Worm (Caenorhabditis elegans) whole organism, L4 larva: ENCODE results near the gene F59B2.13.

ENCODE experiments used
- F44E2.7 ChIP-seq: fragments of 200-800 bp; sonication (Bioruptor generic); IDR thresholded peaks from 2 replicates; pipeline ENCODE4 v2.1.2; 2022; ENCODE audit warnings: missing genetic modification characterization, missing compliant biosample characterization
- T20F7.1 ChIP-seq: fragments of 200-800 bp; sonication (Bioruptor generic); optimal IDR thresholded peaks from 2 replicates; lab custom pipeline; 2018; ENCODE audit warnings: mild to moderate bottlenecking, missing genetic modification characterization, missing compliant biosample characterization
- T26A8.4 ChIP-seq: fragments of 200-800 bp; sonication (Bioruptor generic); IDR thresholded peaks from 2 replicates; pipeline ENCODE4 v1.3.6; 2022; ENCODE audit warnings: missing genetic modification characterization, missing compliant biosample characterization
- Y105C5A.15 ChIP-seq: fragments of 200-800 bp; sonication (Bioruptor generic); IDR thresholded peaks from 2 replicates; pipeline ENCODE4 v1.3.6; 2022; ENCODE audit warnings: missing genetic modification characterization, missing compliant biosample characterization
- Y75B8A.6 ChIP-seq: fragments of 200-800 bp; sonication (Bioruptor generic); IDR thresholded peaks from 2 replicates; pipeline ENCODE4 v1.3.6; 2022; ENCODE audit warnings: missing genetic modification reagents, missing genetic modification characterization, missing compliant biosample characterization
- ZK337.2 ChIP-seq: fragments of 200-800 bp; sonication (Bioruptor generic); IDR thresholded peaks from 2 replicates; pipeline ENCODE4 v1.3.6; 2022; ENCODE audit warnings: missing genetic modification reagents, missing genetic modification characterization, missing compliant biosample characterization
- ZK546.5 ChIP-seq, 2 experiments: sonication (generic microtip); optimal IDR thresholded peaks; 2 replicates each; lab custom pipeline; 2017; ENCODE audit warnings: missing biosample characterization in 2 of 2, missing genetic modification characterization in 2 of 2
- ceh-20 ChIP-seq: fragments of 200-800 bp; sonication (Bioruptor generic); IDR thresholded peaks from 2 replicates; pipeline ENCODE4 v1.3.6; 2022; ENCODE audit warnings: missing genetic modification reagents, missing genetic modification characterization, missing compliant biosample characterization
- ceh-62 ChIP-seq: sonication (generic microtip); optimal IDR thresholded peaks from 2 replicates; lab custom pipeline; 2017; ENCODE audit warnings: missing biosample characterization, missing genetic modification characterization
- ctbp-1 ChIP-seq: fragments of 200-800 bp; sonication (Bioruptor generic); IDR thresholded peaks from 2 replicates; pipeline ENCODE4 v1.3.6; 2022; ENCODE audit warnings: missing genetic modification reagents, missing genetic modification characterization, missing compliant biosample characterization
- daf-16 ChIP-seq, 3 experiments: sonication (generic microtip); optimal IDR thresholded peaks; 2 replicates each; lab custom pipeline; 2016 to 2017; ENCODE audit warnings: missing genetic modification characterization in 3 of 3, missing genetic modification reagents in 3 of 3, mild to moderate bottlenecking in 2 of 3, missing compliant biosample characterization in 2 of 3, missing biosample characterization in 1 of 3, moderate library complexity in 1 of 3
- dmd-6 ChIP-seq: fragments of 200-800 bp; sonication (Bioruptor generic); IDR thresholded peaks from 2 replicates; pipeline ENCODE4 v1.3.6; 2022; ENCODE audit warnings: missing genetic modification reagents, missing genetic modification characterization, missing compliant biosample characterization
- dmd-8 ChIP-seq: fragments of 200-800 bp; sonication (Bioruptor generic); IDR thresholded peaks from 2 replicates; pipeline ENCODE4 v1.3.6; 2022; ENCODE audit warnings: missing genetic modification characterization, missing compliant biosample characterization
- dmd-9 ChIP-seq: fragments of 200-800 bp; sonication (Bioruptor generic); IDR thresholded peaks from 2 replicates; pipeline ENCODE4 v1.3.6; 2022; ENCODE audit warnings: missing genetic modification reagents, missing genetic modification characterization, missing compliant biosample characterization
- dpl-1 ChIP-seq: fragments of 150-350 bp; optimal IDR thresholded peaks from 2 replicates; lab custom pipeline; 2014; ENCODE audit warnings: missing biosample characterization, missing genetic modification reagents, missing genetic modification characterization
- dve-1 ChIP-seq: sonication (generic microtip); optimal IDR thresholded peaks from 2 replicates; lab custom pipeline; 2017; ENCODE audit warnings: antibody characterized with exemption, mild to moderate bottlenecking, missing genetic modification characterization, missing compliant biosample characterization; ENCODE audit not compliant: insufficient read depth
- hif-1 ChIP-seq, 2 experiments: sonication (generic microtip); optimal IDR thresholded peaks; 2 replicates each; lab custom pipeline; 2016 to 2017; ENCODE audit warnings: missing compliant biosample characterization in 2 of 2, missing genetic modification characterization in 2 of 2, missing genetic modification reagents in 2 of 2, missing genotype in 2 of 2, mild to moderate bottlenecking in 1 of 2
- hlh-30 ChIP-seq: sonication (generic microtip); optimal IDR thresholded peaks from 2 replicates; lab custom pipeline; 2017; ENCODE audit warnings: antibody characterized with exemption, mild to moderate bottlenecking, missing genetic modification characterization, missing compliant biosample characterization; ENCODE audit not compliant: insufficient read depth
- hmg-1.1 ChIP-seq: fragments of 200-800 bp; sonication (Bioruptor generic); IDR thresholded peaks from 2 replicates; pipeline ENCODE4 v1.3.6; 2022; ENCODE audit warnings: missing genetic modification reagents, missing genetic modification characterization, missing compliant biosample characterization
- lim-7 ChIP-seq: fragments of 200-800 bp; sonication (Bioruptor generic); IDR thresholded peaks from 2 replicates; pipeline ENCODE4 v1.3.6; 2022; ENCODE audit warnings: missing genetic modification characterization, missing compliant biosample characterization
- lin-1 ChIP-seq: fragments of 200-800 bp; sonication (Bioruptor generic); IDR thresholded peaks from 2 replicates; pipeline ENCODE4 v1.3.6; 2022; ENCODE audit warnings: missing genetic modification reagents, missing genetic modification characterization, missing compliant biosample characterization
- lin-13 ChIP-seq: fragments of 150-350 bp; optimal IDR thresholded peaks from 2 replicates; lab custom pipeline; 2014; ENCODE audit warnings: missing biosample characterization, missing genetic modification reagents, missing genetic modification characterization
- lin-38 ChIP-seq: fragments of 200-800 bp; sonication (Bioruptor generic); IDR thresholded peaks from 2 replicates; pipeline ENCODE4 v1.3.6; 2022; ENCODE audit warnings: missing genetic modification reagents, missing genetic modification characterization, missing compliant biosample characterization
- lir-3 ChIP-seq: sonication (generic microtip); optimal IDR thresholded peaks from 2 replicates; lab custom pipeline; 2016; ENCODE audit warnings: mild to moderate bottlenecking, missing genetic modification characterization, missing compliant biosample characterization
- lsy-2 ChIP-seq, 2 experiments: fragments of 150-350 bp in 1 of 2; sonication (generic microtip) in 1 of 2; optimal IDR thresholded peaks; 2 replicates each; lab custom pipeline; 2014 to 2017; ENCODE audit warnings: missing biosample characterization in 2 of 2, missing genetic modification characterization in 2 of 2
- madf-5 ChIP-seq, 2 experiments: fragments of 200-800 bp; sonication (Bioruptor generic); IDR thresholded peaks; 2 replicates each; pipeline ENCODE4 v1.3.6; 2022; ENCODE audit warnings: missing compliant biosample characterization in 2 of 2, missing genetic modification characterization in 2 of 2
- mdt-29 ChIP-seq: fragments of 200-800 bp; sonication (Bioruptor generic); IDR thresholded peaks from 2 replicates; pipeline ENCODE4 v1.3.6; 2022; ENCODE audit warnings: missing genetic modification reagents, missing genetic modification characterization, missing compliant biosample characterization
- mxl-2 ChIP-seq: fragments of 200-800 bp; sonication (Bioruptor generic); conservative IDR thresholded peaks from 2 replicates; pipeline ENCODE4 v1.3.6; 2022; ENCODE audit warnings: missing genetic modification reagents, missing genetic modification characterization, missing compliant biosample characterization
- mxl-3 ChIP-seq: fragments of 200-800 bp; sonication (Bioruptor generic); optimal IDR thresholded peaks from 2 replicates; lab custom pipeline; 2018; ENCODE audit warnings: mild to moderate bottlenecking, missing genetic modification characterization, missing compliant biosample characterization
- nhr-102 ChIP-seq: sonication (generic microtip); optimal IDR thresholded peaks from 2 replicates; lab custom pipeline; 2016; ENCODE audit warnings: mild to moderate bottlenecking, missing genetic modification characterization, moderate library complexity, missing compliant biosample characterization
- nhr-28 ChIP-seq: fragments of 150-350 bp; optimal IDR thresholded peaks from 2 replicates; lab custom pipeline; 2014; ENCODE audit warnings: missing biosample characterization, missing genetic modification characterization
- nhr-48 ChIP-seq: sonication (generic microtip); optimal IDR thresholded peaks from 2 replicates; lab custom pipeline; 2016; ENCODE audit warnings: mild to moderate bottlenecking, missing genetic modification characterization, missing compliant biosample characterization
- nhr-6 ChIP-seq: fragments of 150-350 bp; optimal IDR thresholded peaks from 2 replicates; lab custom pipeline; 2014; ENCODE audit warnings: missing biosample characterization, missing genetic modification characterization
- pqm-1 ChIP-seq: sonication (generic microtip); optimal IDR thresholded peaks from 2 replicates; lab custom pipeline; 2017; ENCODE audit warnings: missing biosample characterization, missing genetic modification characterization
- rbr-2 ChIP-seq: sonication (generic microtip); optimal IDR thresholded peaks from 2 replicates; lab custom pipeline; 2016; ENCODE audit warnings: missing genotype, missing genetic modification characterization, missing compliant biosample characterization
- tra-1 ChIP-seq: fragments of 200-800 bp; sonication (Bioruptor generic); IDR thresholded peaks from 2 replicates; pipeline ENCODE4 v1.3.6; 2022; ENCODE audit warnings: missing genetic modification reagents, missing genetic modification characterization, missing compliant biosample characterization
- unc-130 ChIP-seq: sonication (generic microtip); optimal IDR thresholded peaks from 2 replicates; lab custom pipeline; 2016; ENCODE audit warnings: missing genetic modification reagents, missing genetic modification characterization, missing compliant biosample characterization
- zip-11 ChIP-seq: fragments of 200-800 bp; sonication (Bioruptor generic); IDR thresholded peaks from 2 replicates; pipeline ENCODE4 v1.3.6; 2022; ENCODE audit warnings: missing genetic modification characterization, missing compliant biosample characterization

Gene F59B2.13

DNA sequence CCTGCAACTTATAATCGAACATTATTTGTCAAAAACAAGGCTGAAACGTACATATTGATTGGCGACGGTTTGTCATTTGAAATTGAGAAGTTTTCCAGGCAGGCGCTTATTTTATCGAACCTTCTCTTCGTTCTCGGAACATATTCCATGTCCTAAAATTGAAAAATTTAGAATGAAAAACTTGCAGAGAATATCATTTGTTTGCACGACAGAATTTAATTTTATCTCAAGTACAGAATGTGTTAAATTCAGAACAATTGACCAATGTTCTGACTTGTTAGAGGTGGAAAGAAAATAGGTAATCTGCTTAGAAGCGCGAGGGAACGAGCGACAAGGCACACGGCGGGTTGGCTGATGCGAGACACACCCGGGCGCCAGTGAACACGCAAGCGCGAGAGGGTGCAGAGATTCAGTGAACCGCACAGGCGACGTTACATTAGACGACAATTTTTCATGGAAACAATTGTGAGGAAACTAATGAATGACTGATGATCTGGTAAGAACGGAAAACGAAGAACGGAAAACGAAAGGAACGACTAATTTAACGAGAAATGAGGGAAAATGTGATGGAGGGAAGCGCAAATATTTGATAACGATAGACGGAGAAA lies 25.6 kb upstream of the F59B2.13 start (continued):
- TF ChIP-seq daf-16 (GFP tag; optimal IDR thresholded peaks at IDR 0.05; lab: Kevin White, UChicago): peak in 1 of 2 experiments; percentile 29
- peak; percentile 6 for TF ChIP-seq daf-16 (tag; optimal IDR thresholded peaks at IDR 0.05; lab: Kevin White, UChicago)
- TF ChIP-seq dmd-8 (GFP tag; lab: Robert Waterston, UW): 0 out of 2 replicates have a peak, but pooled peaks have one; percentile 23
- peak; percentile 55 for TF ChIP-seq dmd-6 (GFP tag; lab: Robert Waterston, UW)
- TF ChIP-seq rbr-2 (tag; lab: Kevin White, UChicago): peak; percentile 43
- TF ChIP-seq dve-1 (tag; lab: Kevin White, UChicago): peak; percentile 4
- TF ChIP-seq lir-3 (tag; lab: Kevin White, UChicago): no peak
- no peak for TF ChIP-seq lsy-2 (tag; optimal IDR thresholded peaks at IDR 0.05; lab: Kevin White, UChicago)
- TF ChIP-seq lim-7 (GFP tag; lab: Robert Waterston, UW): peak; percentile 47; the same call in 1 of the 2 replicates
- peak; percentile 37 for TF ChIP-seq lin-13 (GFP tag; lab: Kevin White, UChicago)
- 0 out of 2 replicates have a peak, but pooled peaks have one; percentile 7 for TF ChIP-seq dmd-9
- TF ChIP-seq ZK546.5 (tag; optimal IDR thresholded peaks at IDR 0.05; lab: Kevin White, UChicago): no peak
- peak; percentile 40; the same call in 1 of the 2 replicates for TF ChIP-seq lin-38 (GFP tag; lab: Robert Waterston, UW)
- peak; percentile 39 for TF ChIP-seq lin-1 (GFP tag; lab: Robert Waterston, UW)
- no peak for TF ChIP-seq ceh-20 (GFP tag; lab: Robert Waterston, UW)
- peak; percentile 65 for TF ChIP-seq hlh-30 (tag; lab: Kevin White, UChicago)
- peak; percentile 44; the same call in 1 of the 2 replicates for TF ChIP-seq zip-11 (GFP tag; lab: Robert Waterston, UW)
- TF ChIP-seq T26A8.4 (GFP tag; lab: Robert Waterston, UW): peak; percentile 20; the same call in 1 of the 2 replicates
- no peak for TF ChIP-seq pqm-1
- TF ChIP-seq unc-130: no peak
- TF ChIP-seq Y105C5A.15 (GFP tag; lab: Robert Waterston, UW): peak; percentile 88
- TF ChIP-seq hif-1 (tag; optimal IDR thresholded peaks at IDR 0.05; lab: Kevin White, UChicago): peak in 1 of 2 experiments; percentile 10
- TF ChIP-seq tra-1 (GFP tag; lab: Robert Waterston, UW): 0 out of 2 replicates have a peak, but pooled peaks have one; percentile 24
- peak; percentile 68 for TF ChIP-seq mxl-3
- no peak for TF ChIP-seq mxl-2
- TF ChIP-seq dpl-1 (GFP tag; lab: Kevin White, UChicago): peak; percentile 11
- TF ChIP-seq ctbp-1 (GFP tag; lab: Robert Waterston, UW): peak; percentile 78
- no peak for TF ChIP-seq nhr-6
- TF ChIP-seq ceh-62 (tag; lab: Kevin White, UChicago): no peak
- TF ChIP-seq nhr-28 (tag; lab: Kevin White, UChicago): peak; percentile 22
- 0 out of 2 replicates have a peak, but pooled peaks have one; percentile 19 for TF ChIP-seq mdt-29
- peak; percentile 79; the same call in 1 of the 2 replicates for TF ChIP-seq Y75B8A.6 (GFP tag; lab: Robert Waterston, UW)
- no peak for TF ChIP-seq F44E2.7 (GFP tag; lab: Robert Waterston, UW)
- peak; percentile 39 for TF ChIP-seq T20F7.1 (GFP tag; lab: Kevin White, UChicago)
- TF ChIP-seq hmg-1.1 (GFP tag; lab: Robert Waterston, UW): peak; percentile 82

- TF ChIP-seq tra-1 (GFP tag; lab: Robert Waterston, UW) (0 out of 2 replicates have a peak, but pooled peaks have one; percentile 9), nhr-102 (tag; lab: Kevin White, UChicago) (no peak), madf-5 (GFP tag; IDR thresholded peaks at IDR 0.05; lab: Robert Waterston, UW) (0 out of 4 replicates have a peak, but pooled peaks of 1 of the 2 experiments have one; percentile 6), ctbp-1 (GFP tag; lab: Robert Waterston, UW) (no peak), nhr-48 (tag; lab: Kevin White, UChicago) (no peak), mxl-2 (peak; percentile 49; the same call in 1 of the 2 replicates), ZK337.2 (GFP tag; lab: Robert Waterston, UW) (0 out of 2 replicates have a peak, but pooled peaks have one; percentile 54)
- TF ChIP-seq, all 104 proteins: peak for 4
These were observed 24.9 kb upstream of the F59B2.13 start for ce11 chrIII:9051714-9052113.
